Worm (Caenorhabditis elegans) whole organism, L1 larva: ENCODE results near the gene ugtp-1.
A peak's percentile ranks its signal among the peaks of the same experiment; 100 is the strongest.

ENCODE experiments used
- C34B4.2 ChIP-seq: sonication (generic microtip); optimal IDR thresholded peaks from 2 replicates; lab custom pipeline; 2017; ENCODE audit warnings: mild to moderate bottlenecking, missing genetic modification characterization, missing compliant biosample characterization
- Y116A8C.19 ChIP-seq: sonication (generic microtip); optimal IDR thresholded peaks from 2 replicates; lab custom pipeline; 2016; ENCODE audit warnings: missing compliant biosample characterization, missing genetic modification characterization, borderline replicate concordance
- aha-1 ChIP-seq: fragments of 150-350 bp; optimal IDR thresholded peaks from 2 replicates; lab custom pipeline; 2014; ENCODE audit warnings: missing biosample characterization, missing genetic modification characterization
- aly-2 ChIP-seq: fragments of 150-350 bp; optimal IDR thresholded peaks from 2 replicates; lab custom pipeline; 2014; ENCODE audit warnings: missing biosample characterization, missing genetic modification characterization
- ama-1 ChIP-seq: fragments of 150-350 bp; optimal IDR thresholded peaks from 2 replicates; lab custom pipeline; 2014
- blmp-1 ChIP-seq: fragments of 150-350 bp; optimal IDR thresholded peaks from 2 replicates; lab custom pipeline; 2014; ENCODE audit warnings: missing biosample characterization, missing genetic modification characterization
- ceh-63 ChIP-seq: fragments of 200-800 bp; sonication (Bioruptor generic); optimal IDR thresholded peaks from 2 replicates; lab custom pipeline; 2018; ENCODE audit warnings: mild to moderate bottlenecking, missing genetic modification characterization, missing compliant biosample characterization
- ceh-82 ChIP-seq, 3 experiments: fragments of 150-350 bp in 1 of 3; sonication (generic microtip) in 2 of 3; optimal IDR thresholded peaks; 2 replicates each; lab custom pipeline; 2014 to 2017; ENCODE audit warnings: missing biosample characterization in 3 of 3, missing genetic modification characterization in 3 of 3
- ceh-90 ChIP-seq: sonication (generic microtip); optimal IDR thresholded peaks from 2 replicates; lab custom pipeline; 2016; ENCODE audit warnings: missing genetic modification characterization, missing compliant biosample characterization
- dpl-1 ChIP-seq, 3 experiments: fragments of 150-350 bp in 2 of 3; sonication (generic microtip) in 1 of 3; optimal IDR thresholded peaks; 2 replicates each; lab custom pipeline; 2014 to 2017; ENCODE audit warnings: missing biosample characterization in 3 of 3, missing genetic modification characterization in 3 of 3, missing genetic modification reagents in 3 of 3
- efl-1 ChIP-seq, 4 experiments: fragments of 150-350 bp; optimal IDR thresholded peaks in 3 of 4; peaks in 1 of 4; 1 replicate in 1 of 4; 2 replicates in 3 of 4; lab custom pipeline; 2014; ENCODE audit warnings: missing biosample characterization in 2 of 4, missing genetic modification characterization in 2 of 4, missing genetic modification reagents in 2 of 4
- efl-3 ChIP-seq: fragments of 200-800 bp; sonication (Bioruptor generic); optimal IDR thresholded peaks from 2 replicates; lab custom pipeline; 2018; ENCODE audit warnings: mild to moderate bottlenecking, missing genetic modification characterization, missing compliant biosample characterization
- egl-13 ChIP-seq: sonication (generic microtip); optimal IDR thresholded peaks from 2 replicates; lab custom pipeline; 2016; ENCODE audit warnings: missing genotype, missing genetic modification reagents, missing genetic modification characterization, missing compliant biosample characterization
- egl-27 ChIP-seq, 2 experiments: fragments of 150-350 bp in 1 of 2; sonication (generic microtip); optimal IDR thresholded peaks; 3 replicates each; lab custom pipeline; 2017 to 2018; ENCODE audit warnings: missing biosample characterization in 2 of 2, missing genetic modification characterization in 2 of 2, missing genetic modification reagents in 2 of 2
- elt-2 ChIP-seq: sonication (generic microtip); optimal IDR thresholded peaks from 2 replicates; lab custom pipeline; 2016; ENCODE audit warnings: missing genetic modification characterization, mild to moderate bottlenecking, inconsistent platforms, missing compliant biosample characterization, missing genetic modification reagents
- elt-3 ChIP-seq, 6 experiments: fragments of 150-350 bp in 1 of 6; sonication (generic microtip); optimal IDR thresholded peaks; 2 replicates each; lab custom pipeline; 2017 to 2018; ENCODE audit warnings: missing biosample characterization in 6 of 6, missing genetic modification characterization in 6 of 6, inconsistent platforms in 1 of 6
- grh-1 ChIP-seq: fragments of 200-800 bp; sonication (Bioruptor generic); IDR thresholded peaks from 2 replicates; pipeline ENCODE4 v1.3.6; 2022; ENCODE audit warnings: missing genetic modification reagents, missing genetic modification characterization, missing compliant biosample characterization
- hlh-17 ChIP-seq: fragments of 200-800 bp; sonication (Bioruptor generic); optimal IDR thresholded peaks from 2 replicates; lab custom pipeline; 2018; ENCODE audit warnings: missing genetic modification characterization, mild to moderate bottlenecking, missing compliant biosample characterization, moderate library complexity, borderline replicate concordance
- irx-1 ChIP-seq: sonication (generic microtip); optimal IDR thresholded peaks from 2 replicates; lab custom pipeline; 2016; ENCODE audit warnings: missing genetic modification characterization, missing compliant biosample characterization
- jun-1 ChIP-seq: fragments of 150-350 bp; optimal IDR thresholded peaks from 2 replicates; lab custom pipeline; 2014; ENCODE audit warnings: missing biosample characterization, missing genetic modification reagents, missing genetic modification characterization
- lin-13 ChIP-seq: fragments of 150-350 bp; optimal IDR thresholded peaks from 2 replicates; lab custom pipeline; 2014; ENCODE audit warnings: missing biosample characterization, missing genetic modification reagents, missing genetic modification characterization
- lin-14 ChIP-seq: fragments of 200-800 bp; sonication (Bioruptor generic); optimal IDR thresholded peaks from 2 replicates; lab custom pipeline; 2018; ENCODE audit warnings: mild to moderate bottlenecking, missing genetic modification characterization, moderate library complexity, missing compliant biosample characterization
- lin-35 ChIP-seq, 2 experiments: fragments of 150-350 bp; optimal IDR thresholded peaks; 2 replicates each; lab custom pipeline; 2014; ENCODE audit warnings: missing biosample characterization in 2 of 2, missing genetic modification characterization in 2 of 2, missing genetic modification reagents in 2 of 2
- lir-3 ChIP-seq: sonication (generic microtip); optimal IDR thresholded peaks from 2 replicates; lab custom pipeline; 2016; ENCODE audit warnings: mild to moderate bottlenecking, missing genetic modification characterization, moderate library complexity, missing compliant biosample characterization; ENCODE audit not compliant: poor library complexity
- lsy-2 ChIP-seq, 2 experiments: fragments of 150-350 bp; optimal IDR thresholded peaks; 2 replicates each; lab custom pipeline; 2014; ENCODE audit warnings: missing biosample characterization in 2 of 2, missing genetic modification characterization in 2 of 2
- mdl-1 ChIP-seq, 2 experiments: fragments of 150-350 bp; optimal IDR thresholded peaks; 2 replicates each; lab custom pipeline; 2014 to 2017; ENCODE audit warnings: missing biosample characterization in 2 of 2, missing genetic modification characterization in 2 of 2, inconsistent platforms in 1 of 2
- mep-1 ChIP-seq: fragments of 150-350 bp; optimal IDR thresholded peaks from 2 replicates; lab custom pipeline; 2014; ENCODE audit warnings: missing biosample characterization, missing genetic modification characterization
- nhr-12 ChIP-seq: sonication (generic microtip); optimal IDR thresholded peaks from 2 replicates; lab custom pipeline; 2017; ENCODE audit warnings: missing biosample characterization, missing genetic modification characterization
- nhr-19 ChIP-seq: fragments of 200-800 bp; sonication (Bioruptor generic); conservative IDR thresholded peaks from 2 replicates; pipeline ENCODE4 v1.3.6; 2022; ENCODE audit warnings: missing genetic modification characterization, missing compliant biosample characterization
- nhr-20 ChIP-seq: sonication (generic microtip); optimal IDR thresholded peaks from 2 replicates; lab custom pipeline; 2016; ENCODE audit warnings: mild to moderate bottlenecking, missing genetic modification characterization, missing compliant biosample characterization
- nhr-237 ChIP-seq: fragments of 150-350 bp; optimal IDR thresholded peaks from 2 replicates; lab custom pipeline; 2014; ENCODE audit warnings: missing biosample characterization, missing genetic modification characterization
- nhr-47 ChIP-seq: sonication (generic microtip); optimal IDR thresholded peaks from 2 replicates; lab custom pipeline; 2016; ENCODE audit warnings: mild to moderate bottlenecking, missing genetic modification characterization, moderate library complexity, missing compliant biosample characterization
- nhr-71 ChIP-seq: sonication (generic microtip); optimal IDR thresholded peaks from 2 replicates; lab custom pipeline; 2016; ENCODE audit warnings: mild to moderate bottlenecking, missing genetic modification characterization, moderate library complexity, missing compliant biosample characterization
- nhr-77 ChIP-seq: fragments of 150-350 bp; optimal IDR thresholded peaks from 2 replicates; lab custom pipeline; 2014; ENCODE audit warnings: missing biosample characterization, missing genetic modification characterization
- nhr-84 ChIP-seq: sonication (generic microtip); optimal IDR thresholded peaks from 2 replicates; lab custom pipeline; 2017; ENCODE audit warnings: missing biosample characterization, missing genetic modification characterization
- nhr-85 ChIP-seq: sonication (generic microtip); peaks from one replicate; lab custom pipeline; 2016; ENCODE audit warnings: missing genetic modification characterization, inconsistent platforms, missing compliant biosample characterization
- nhr-90 ChIP-seq: sonication (generic microtip); optimal IDR thresholded peaks from 2 replicates; lab custom pipeline; 2016; ENCODE audit warnings: mild to moderate bottlenecking, missing genetic modification characterization, missing compliant biosample characterization; ENCODE audit not compliant: poor library complexity
- skn-1 ChIP-seq: fragments of 150-350 bp; optimal IDR thresholded peaks from 2 replicates; lab custom pipeline; 2014; ENCODE audit warnings: missing biosample characterization, missing genetic modification characterization
- snu-23 ChIP-seq: sonication (generic microtip); optimal IDR thresholded peaks from 2 replicates; lab custom pipeline; 2016; ENCODE audit warnings: missing genetic modification characterization, missing compliant biosample characterization
- sptf-1 ChIP-seq: fragments of 150-350 bp; optimal IDR thresholded peaks from 2 replicates; lab custom pipeline; 2014; ENCODE audit warnings: missing biosample characterization, missing genetic modification characterization
- sup-37 ChIP-seq: fragments of 200-800 bp; sonication (Bioruptor generic); optimal IDR thresholded peaks from 2 replicates; lab custom pipeline; 2018; ENCODE audit warnings: mild to moderate bottlenecking, missing genetic modification characterization, missing compliant biosample characterization
- swsn-7 ChIP-seq: sonication (generic microtip); optimal IDR thresholded peaks from 2 replicates; lab custom pipeline; 2016; ENCODE audit warnings: missing genetic modification characterization, missing compliant biosample characterization
- tbx-2 ChIP-seq: sonication (generic microtip); optimal IDR thresholded peaks from 2 replicates; lab custom pipeline; 2016; ENCODE audit warnings: missing genetic modification characterization, missing compliant biosample characterization
- unc-130 ChIP-seq: fragments of 150-350 bp; optimal IDR thresholded peaks from 2 replicates; lab custom pipeline; 2017; ENCODE audit warnings: missing biosample characterization, missing genetic modification characterization, inconsistent platforms
- unc-62 ChIP-seq: fragments of 150-350 bp; optimal IDR thresholded peaks from 2 replicates; lab custom pipeline; 2014; ENCODE audit warnings: missing biosample characterization, missing genetic modification reagents, missing genetic modification characterization
- unc-86 ChIP-seq: sonication (generic microtip); optimal IDR thresholded peaks from 2 replicates; lab custom pipeline; 2016; ENCODE audit warnings: missing genetic modification characterization, missing compliant biosample characterization
- xbp-1 ChIP-seq: sonication (generic microtip); optimal IDR thresholded peaks from 2 replicates; lab custom pipeline; 2016; ENCODE audit warnings: missing genetic modification characterization, missing compliant biosample characterization
- zag-1 ChIP-seq: fragments of 150-350 bp; optimal IDR thresholded peaks from 2 replicates; lab custom pipeline; 2014; ENCODE audit warnings: missing biosample characterization, missing genetic modification characterization
- ztf-4 ChIP-seq: fragments of 150-350 bp; optimal IDR thresholded peaks from 2 replicates; lab custom pipeline; 2014; ENCODE audit warnings: missing biosample characterization, missing genetic modification characterization

The ugtp-1 gene

ce11 chrIII:8754682-8755081 is 4.2 kb upstream of the ugtp-1 start, which contains the start of gene tomm-70 (continued):
- no peak for TF ChIP-seq nhr-12
- no peak for TF ChIP-seq aha-1 (tag; lab: Kevin White, UChicago)
- TF ChIP-seq aly-2 (tag; lab: Kevin White, UChicago) = no peak
- no peak for TF ChIP-seq mdl-1 (tag; optimal IDR thresholded peaks at IDR 0.05; lab: Kevin White, UChicago)
- no peak for TF ChIP-seq sup-37 (GFP tag; lab: Kevin White, UChicago)
- no peak for TF ChIP-seq Y116A8C.19 (tag; lab: Kevin White, UChicago)
- TF ChIP-seq elt-2 (tag; lab: Kevin White, UChicago) = no peak
- peak; percentile 22 for TF ChIP-seq nhr-71 (tag; lab: Kevin White, UChicago)
- no peak for TF ChIP-seq zag-1
- no peak for TF ChIP-seq ama-1
- no peak for TF ChIP-seq unc-86 (tag; lab: Kevin White, UChicago)
- peak; percentile 2 for TF ChIP-seq swsn-7 (tag; lab: Kevin White, UChicago)
- TF ChIP-seq dpl-1 (GFP tag; optimal IDR thresholded peaks at IDR 0.05; lab: Kevin White, UChicago) = peak in 2 of 3 experiments; percentile 25 to 58
- peak; percentile 40 for TF ChIP-seq nhr-85 (tag; lab: Kevin White, UChicago)
- TF ChIP-seq lsy-2 (tag; optimal IDR thresholded peaks at IDR 0.05; lab: Kevin White, UChicago) = peak; percentile 14 to 61
- no peak for TF ChIP-seq nhr-19
- TF ChIP-seq snu-23 = peak; percentile 24
- TF ChIP-seq egl-13 (tag; lab: Kevin White, UChicago) = no peak
- no peak for TF ChIP-seq lin-13 (GFP tag; lab: Kevin White, UChicago)

- TF ChIP-seq nhr-90 (tag; lab: Kevin White, UChicago) (peak; percentile 76), nhr-77 (tag; lab: Kevin White, UChicago) (peak; percentile 53), nhr-47 (tag; lab: Kevin White, UChicago) (peak; percentile 45), nhr-84 (no peak), unc-62 (GFP tag; lab: Kevin White, UChicago) (no peak), ceh-82 (tag; optimal IDR thresholded peaks at IDR 0.05; lab: Kevin White, UChicago) (peak in 1 of 3 experiments; percentile 43), tbx-2 (peak; percentile 81), nhr-237 (tag; lab: Kevin White, UChicago) (no peak), xbp-1 (tag; lab: Kevin White, UChicago) (peak; percentile 32), lin-14 (GFP tag; lab: Kevin White, UChicago) (peak; percentile 81), nhr-20 (tag; lab: Kevin White, UChicago) (peak; percentile 85), nhr-85 (tag; lab: Kevin White, UChicago) (peak; percentile 80), mdl-1 (tag; optimal IDR thresholded peaks at IDR 0.05; lab: Kevin White, UChicago) (peak in 1 of 2 experiments; percentile 36), lir-3 (tag; lab: Kevin White, UChicago) (peak; percentile 21), unc-130 (tag; lab: Kevin White, UChicago) (peak; percentile 45), jun-1 (tag; lab: Kevin White, UChicago) (peak; percentile 34), hlh-17 (GFP tag; lab: Kevin White, UChicago) (no peak), skn-1 (peak; percentile 14), mep-1 (tag; lab: Kevin White, UChicago) (peak; percentile 66), nhr-19 (peak; percentile 48), aha-1 (tag; lab: Kevin White, UChicago) (no peak), sptf-1 (tag; lab: Kevin White, UChicago) (no peak), C34B4.2 (tag; lab: Kevin White, UChicago) (no peak), lin-35 (GFP tag; optimal IDR thresholded peaks at IDR 0.05; lab: Kevin White, UChicago) (peak; percentile 27 to 78), ama-1 (no peak), lsy-2 (tag; optimal IDR thresholded peaks at IDR 0.05; lab: Kevin White, UChicago) (peak; percentile 18 to 73), irx-1 (tag; lab: Kevin White, UChicago) (peak; percentile 10), grh-1 (0 out of 2 replicates have a peak, but pooled peaks have one; percentile 32), efl-3 (GFP tag; lab: Kevin White, UChicago) (no peak), ceh-90 (no peak), nhr-71 (tag; lab: Kevin White, UChicago) (peak; percentile 77), dpl-1 (GFP tag; optimal IDR thresholded peaks at IDR 0.05; lab: Kevin White, UChicago) (peak; percentile 2 to 49 (median 42)), ceh-63 (no peak), ztf-4 (peak; percentile 14), egl-27 (tag; optimal IDR thresholded peaks at IDR 0.05; lab: Kevin White, UChicago) (no peak), elt-3 (tag; optimal IDR thresholded peaks at IDR 0.05; lab: Kevin White, UChicago) (peak in 2 of 6 experiments; percentile 9 to 48), efl-1 (optimal IDR thresholded peaks at IDR 0.05; lab: Kevin White, UChicago) (peak; percentile 54 to 55), efl-1 (GFP tag; optimal IDR thresholded peaks at IDR 0.05 in 1 of 2; lab: Kevin White, UChicago) (peak in 1 of 2 experiments; percentile 94), snu-23 (peak; percentile 67), blmp-1 (tag; lab: Kevin White, UChicago) (peak; percentile 84), lin-13 (GFP tag; lab: Kevin White, UChicago) (peak; percentile 20)
These were observed 1.0 kb downstream of the ugtp-1 start, which contains the start of gene sma-2 for ce11 chrIII:8749487-8749886. Gene sma-2, plus strand, starts transcription at chrIII:8749680.
